Worm (Caenorhabditis elegans): ENCODE results near the gene mvk-1.

The mvk-1 gene

DNA sequence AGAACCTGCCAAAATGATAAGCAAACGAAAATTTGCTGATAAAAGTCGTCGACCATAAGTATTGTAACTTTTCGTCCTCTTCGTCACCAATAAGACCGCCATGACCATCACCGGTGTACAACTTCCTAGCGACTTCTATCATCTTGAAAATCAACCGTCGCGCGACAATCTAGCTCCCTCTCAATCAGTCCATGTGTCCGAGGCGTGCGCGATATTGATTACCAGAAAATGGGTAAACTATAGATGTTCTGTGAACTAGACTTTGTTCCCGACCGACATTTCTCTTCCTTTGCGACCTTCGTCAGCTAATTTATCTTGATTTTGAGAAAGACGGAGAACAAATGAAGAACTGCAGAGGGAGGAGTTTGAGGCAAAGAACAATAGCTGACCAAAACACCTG is 9.2 kb upstream of the mvk-1 start:
- TF ChIP-seq ekl-4 (GFP tag; IDR thresholded peaks at IDR 0.05) (no peak), nhr-80 (tag; optimal IDR thresholded peaks at IDR 0.05) (peak; percentile 35), nfyb-1 (GFP tag; IDR thresholded peaks at IDR 0.05) (no peak), ztf-26 (tag; optimal IDR thresholded peaks at IDR 0.05) (peak; percentile 54)

DNA sequence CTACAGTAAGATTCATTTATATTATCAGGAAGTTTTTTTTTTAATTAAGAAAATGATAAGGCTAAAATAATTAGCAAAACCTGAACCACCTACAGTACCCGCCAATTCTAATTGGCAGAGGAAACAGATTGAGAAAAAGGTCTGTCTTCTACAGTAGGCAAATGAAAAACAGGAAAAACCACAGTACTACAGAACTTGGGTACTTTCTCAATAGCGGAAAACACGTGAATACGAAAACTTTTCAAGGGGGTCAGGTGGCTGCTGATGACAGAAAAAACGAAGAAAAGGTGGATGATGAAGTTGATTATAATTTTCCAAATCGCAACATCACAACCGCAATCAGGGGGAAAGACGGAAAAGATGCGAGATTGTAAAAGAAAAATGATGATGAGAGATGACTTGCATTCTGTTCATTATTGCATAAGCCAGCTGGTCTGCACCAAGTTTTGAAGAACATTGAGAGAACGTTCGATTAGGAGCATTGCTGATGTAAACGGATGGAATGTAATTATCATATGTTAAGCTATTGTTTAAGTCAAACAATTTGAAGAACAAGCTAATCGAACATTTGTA is 8.4 kb upstream of the mvk-1 start:
- TF ChIP-seq ztf-26 (tag; optimal IDR thresholded peaks at IDR 0.05) (peak; percentile 14), zfh-2 (GFP tag; conservative IDR thresholded peaks at IDR 0.05) (no peak)

DNA sequence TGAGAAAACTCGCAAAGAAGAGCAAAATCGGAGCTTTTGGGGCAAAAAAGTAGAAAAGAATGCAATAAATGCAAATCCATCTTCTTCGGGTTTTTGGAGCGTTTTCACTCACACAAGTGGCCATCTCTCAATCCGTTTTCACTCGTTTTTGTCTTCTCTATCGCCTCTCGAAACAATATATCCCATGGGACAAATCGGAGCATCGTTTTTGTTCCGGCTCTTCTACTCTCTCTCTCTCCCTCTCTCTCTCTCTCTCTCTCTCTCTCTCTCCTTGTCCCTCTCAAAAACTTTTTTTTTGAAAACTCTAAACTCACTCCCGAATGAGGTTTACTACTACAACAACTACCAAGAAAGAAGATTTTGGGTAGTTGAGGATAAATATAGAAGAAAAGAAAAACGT is 5.5 kb upstream of the mvk-1 start:
- no peak for TF ChIP-seq hmg-20 (GFP tag; IDR thresholded peaks at IDR 0.05)
- TF ChIP-seq pbrm-1 (GFP tag; IDR thresholded peaks at IDR 0.05), result 0 out of 2 replicates have a peak, but pooled peaks have one; percentile 39
- no peak for TF ChIP-seq nhr-120 (GFP tag; IDR thresholded peaks at IDR 0.05)
- TF ChIP-seq B0019.2 (GFP tag; conservative IDR thresholded peaks at IDR 0.05), result 0 out of 2 replicates have a peak, but pooled peaks have one; percentile 26
- no peak for TF ChIP-seq chd-7 (tag; optimal IDR thresholded peaks at IDR 0.05)
- TF ChIP-seq ekl-4 (GFP tag; IDR thresholded peaks at IDR 0.05), result 0 out of 2 replicates have a peak, but pooled peaks have one; percentile 30
- no peak for TF ChIP-seq tlf-1 (GFP tag; optimal IDR thresholded peaks at IDR 0.05)
- TF ChIP-seq mcd-1 (GFP tag; IDR thresholded peaks at IDR 0.05), result 0 out of 2 replicates have a peak, but pooled peaks have one; percentile 16
- no peak for TF ChIP-seq aptf-3 (GFP tag; IDR thresholded peaks at IDR 0.05)
- TF ChIP-seq egrh-3 (GFP tag; IDR thresholded peaks at IDR 0.05), result 0 out of 2 replicates have a peak, but pooled peaks have one; percentile 14
- TF ChIP-seq hlh-12 (tag; optimal IDR thresholded peaks at IDR 0.05), result no peak

DNA sequence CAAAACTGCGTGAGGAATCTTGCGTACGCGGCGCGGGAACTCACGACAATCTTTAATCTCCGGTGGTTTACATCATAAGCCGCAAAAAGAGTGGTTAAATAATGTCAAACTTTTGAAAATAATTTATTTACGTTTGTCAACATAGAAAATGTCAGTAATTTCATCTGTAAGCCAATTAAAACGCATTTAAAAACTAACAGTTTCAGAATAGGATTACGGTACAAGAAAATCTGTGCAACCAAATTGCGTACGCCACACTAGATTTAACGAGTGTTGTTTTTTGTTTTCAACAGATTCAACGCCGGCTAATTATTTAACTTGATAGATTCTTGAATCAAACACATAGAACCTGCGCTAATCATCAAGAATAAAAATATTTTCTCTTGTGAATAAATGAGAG is 4.7 kb upstream of the mvk-1 start:
- no peak for TF ChIP-seq B0336.3 (GFP tag; IDR thresholded peaks at IDR 0.05)
- peak; percentile 73 for TF ChIP-seq madf-6 (GFP tag; IDR thresholded peaks at IDR 0.05)
- TF ChIP-seq madf-8 (GFP tag; conservative IDR thresholded peaks at IDR 0.05), result peak; percentile 24; the same call in 1 of the 2 replicates
- 0 out of 2 replicates have a peak, but pooled peaks have one; percentile 11 for TF ChIP-seq hmg-1.2 (GFP tag; IDR thresholded peaks at IDR 0.05)
- TF ChIP-seq ceh-100 (GFP tag; IDR thresholded peaks at IDR 0.05), result no peak
- no peak for TF ChIP-seq ccch-3 (GFP tag; optimal IDR thresholded peaks at IDR 0.05)
- TF ChIP-seq Y67H2A.10 (GFP tag; conservative IDR thresholded peaks at IDR 0.05), result no peak
- TF ChIP-seq Y95B8A.8 (GFP tag; IDR thresholded peaks at IDR 0.05), result no peak
- TF ChIP-seq ztf-3 (GFP tag; optimal IDR thresholded peaks at IDR 0.05), result no peak
- no peak for TF ChIP-seq lin-35 (GFP tag; optimal IDR thresholded peaks at IDR 0.05)
- TF ChIP-seq F49E8.2 (tag; optimal IDR thresholded peaks at IDR 0.05; ENCODE audit: insufficient read depth), result no peak
- TF ChIP-seq zfh-2 (GFP tag; conservative IDR thresholded peaks at IDR 0.05), result no peak
- TF ChIP-seq F22D6.2 (tag; optimal IDR thresholded peaks at IDR 0.05), result no peak
- no peak for TF ChIP-seq K12H6.12 (tag; optimal IDR thresholded peaks at IDR 0.05)
- no peak for TF ChIP-seq tbp1 (GFP tag; optimal IDR thresholded peaks at IDR 0.05)
- no peak for TF ChIP-seq nhr-80 (tag; optimal IDR thresholded peaks at IDR 0.05)
- no peak for TF ChIP-seq egl-44 (GFP tag; IDR thresholded peaks at IDR 0.05)
- TF ChIP-seq xnd-1 (tag; optimal IDR thresholded peaks at IDR 0.05), result peak; percentile 83
- TF ChIP-seq ets-4 (GFP tag; optimal IDR thresholded peaks at IDR 0.05), result no peak
- TF ChIP-seq snpc-3.4 (tag; optimal IDR thresholded peaks at IDR 0.05), result peak; percentile 47
- TF ChIP-seq cebp-2 (GFP tag; IDR thresholded peaks at IDR 0.05), result no peak
- no peak for TF ChIP-seq lin-26 (GFP tag; IDR thresholded peaks at IDR 0.05)
- no peak for TF ChIP-seq dpl-1 (GFP tag; optimal IDR thresholded peaks at IDR 0.05)
- TF ChIP-seq somi-1 (GFP tag; optimal IDR thresholded peaks at IDR 0.05), result no peak
- TF ChIP-seq sea-2 (GFP tag; IDR thresholded peaks at IDR 0.05), result no peak
- peak; percentile 32; the same call in 1 of the 2 replicates for TF ChIP-seq F33H1.4 (GFP tag; IDR thresholded peaks at IDR 0.05)
- TF ChIP-seq C06A6.2 (GFP tag; conservative IDR thresholded peaks at IDR 0.05), result no peak
- no peak for TF ChIP-seq lag-1 (GFP tag; IDR thresholded peaks at IDR 0.05)
- TF ChIP-seq him-1 (tag; optimal IDR thresholded peaks at IDR 0.05), result peak; percentile 29
- TF ChIP-seq dpff-1 (tag; optimal IDR thresholded peaks at IDR 0.05), result no peak
- no peak for TF ChIP-seq F57C9.4 (tag; optimal IDR thresholded peaks at IDR 0.05)
- TF ChIP-seq ekl-4 (GFP tag; IDR thresholded peaks at IDR 0.05), result no peak
